Fruit fly (Drosophila melanogaster): ENCODE results near the gene natalisin.

DNA sequence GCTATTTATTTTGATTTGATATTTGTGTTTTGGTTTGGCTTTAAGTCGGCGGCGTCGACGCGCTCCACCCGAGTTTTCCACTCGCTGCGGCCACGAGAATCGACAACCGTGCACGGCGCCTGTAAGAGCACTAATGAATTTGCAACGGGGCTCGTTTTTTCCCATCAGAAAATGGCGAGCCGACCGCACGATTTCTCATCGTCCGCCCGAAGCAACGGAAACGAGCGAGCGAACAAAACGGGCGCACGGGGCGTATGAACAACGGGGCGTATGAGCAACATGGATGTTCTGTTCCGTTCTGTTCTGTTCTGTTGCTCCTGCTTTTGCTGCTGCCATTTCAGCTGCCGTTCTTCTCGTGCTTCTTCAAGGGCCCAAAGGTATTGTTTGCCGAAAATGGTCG lies 13.1 kb upstream of the natalisin start:
- TF ChIP-seq Gug (GFP tag; IDR thresholded peaks at IDR 0.05) (no peak), CG16779 (tag; optimal IDR thresholded peaks at IDR 0.05) (no peak), CG34406 (GFP tag; optimal IDR thresholded peaks at IDR 0.05) (no peak), ss (GFP tag; optimal IDR thresholded peaks at IDR 0.05) (no peak), lz (GFP tag; optimal IDR thresholded peaks at IDR 0.05) (no peak)
